Worm (Caenorhabditis elegans) whole organism, dauer: ENCODE measurements around the gene srbc-43.

Experiments used
- unc-62 ChIP-seq: sonication (generic microtip); optimal IDR thresholded peaks from 2 replicates; lab custom pipeline; 2017; ENCODE audit warnings: missing biosample characterization, missing genetic modification reagents, missing genetic modification characterization

The srbc-43 gene

ce11 chrV:12790188-12790587 lies at the start of gene srbc-43:
TSS of gene srbc-43 (minus strand) at chrV:12790518.
- TF ChIP-seq unc-62 (GFP tag; lab: Kevin White, UChicago): no peak

DNA sequence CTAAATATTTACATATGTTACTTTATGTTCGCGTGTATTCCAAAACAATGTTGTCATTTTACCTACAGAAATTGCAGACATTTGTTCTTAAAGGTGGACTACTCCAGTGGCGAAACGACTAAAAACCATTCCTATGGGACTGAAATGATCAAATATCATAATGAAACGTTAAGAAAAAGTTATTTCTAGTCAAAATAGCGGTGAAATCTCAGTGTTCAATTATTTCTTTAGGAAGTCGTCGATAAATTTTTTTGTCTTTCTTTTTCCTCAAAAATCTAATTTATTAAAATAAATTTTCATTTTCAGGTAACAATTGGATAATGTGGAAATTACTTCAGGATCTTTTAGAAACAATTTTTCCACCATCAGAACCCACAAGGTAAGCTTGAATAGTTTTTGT lies 45.1 kb upstream of the srbc-43 start, which contains the start of gene C44H9.4:
Gene C44H9.4 (plus strand): TSS at position 301 of the 400 bp plus-strand sequence.
- no peak for TF ChIP-seq unc-62 (GFP tag; lab: Kevin White, UChicago)

- no peak for TF ChIP-seq unc-62 (GFP tag; lab: Kevin White, UChicago)
Observed at ce11 chrV:12827219-12827618, 36.9 kb upstream of the srbc-43 start, which contains the start of gene ugt-15. TSS of gene ugt-15 (plus strand) at chrV:12827519.

ce11 chrV:12824777-12825176 lies 34.5 kb upstream of the srbc-43 start, which contains the start of gene ugt-16:
TSS of gene ugt-16 (plus strand) at chrV:12825024.
- TF ChIP-seq unc-62 (GFP tag; lab: Kevin White, UChicago): no peak

- no peak for TF ChIP-seq unc-62 (GFP tag; lab: Kevin White, UChicago)
Observed at ce11 chrV:12822065-12822464, 31.7 kb upstream of the srbc-43 start.

DNA sequence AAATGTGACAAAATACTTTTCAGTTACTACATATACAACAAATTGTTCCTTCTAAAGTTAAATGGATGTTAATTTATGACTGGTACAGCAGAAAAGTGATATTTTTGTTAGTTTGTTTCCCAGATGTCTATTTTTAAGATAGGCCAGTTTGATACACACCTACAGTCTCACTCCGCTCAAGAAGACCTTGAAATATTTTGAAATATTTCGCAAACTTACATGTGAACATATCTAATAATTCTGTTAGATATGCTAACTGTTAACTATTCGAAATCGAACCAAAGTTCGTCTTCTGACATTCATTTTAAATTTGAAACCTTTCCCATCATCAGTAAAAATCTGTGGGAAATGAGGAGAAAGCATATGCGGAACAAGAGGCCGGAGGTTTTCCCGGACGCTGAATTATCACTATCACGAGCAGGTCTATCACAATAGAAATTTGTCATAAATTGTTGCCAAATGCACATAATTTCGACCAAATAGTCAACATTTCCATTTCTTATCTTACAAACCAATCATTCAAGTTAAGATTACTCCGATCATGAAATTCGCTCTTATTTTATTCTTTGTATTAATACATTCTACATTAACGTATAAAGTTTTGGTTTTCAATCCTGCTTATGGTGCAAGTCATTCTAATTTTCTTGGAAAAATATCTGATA lies 29.6 kb upstream of the srbc-43 start, which contains the start of the genes ZC443.4 and ugt-18:
Gene ZC443.4 (minus strand): TSS at position 95 of the 662 bp plus-strand sequence.
Gene ugt-18 (plus strand): TSS at position 469 of the 662 bp plus-strand sequence.
- no peak for TF ChIP-seq unc-62 (GFP tag; lab: Kevin White, UChicago)

- TF ChIP-seq unc-62 (GFP tag; lab: Kevin White, UChicago): no peak
Observed at ce11 chrV:12819155-12819554, 28.8 kb upstream of the srbc-43 start.

DNA sequence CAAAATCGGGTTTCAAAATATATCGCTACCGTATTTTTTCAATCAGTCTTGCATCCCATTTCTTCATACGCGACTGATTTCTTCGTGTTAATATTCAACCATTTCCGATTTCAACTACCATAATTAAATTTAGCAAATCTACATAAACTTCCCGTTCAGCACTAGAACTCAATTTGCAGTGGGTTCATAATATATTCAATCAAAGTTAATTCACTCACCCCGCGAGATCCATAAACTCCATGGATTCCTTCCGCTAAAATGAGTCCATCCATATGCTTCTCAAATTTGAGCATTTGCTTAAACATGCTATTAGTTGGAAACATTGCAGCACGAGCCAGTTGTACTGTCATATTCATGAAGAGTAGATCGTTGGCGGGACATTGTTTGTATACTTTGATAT lies 28.2 kb upstream of the srbc-43 start:
- TF ChIP-seq unc-62 (GFP tag; lab: Kevin White, UChicago): no peak

ce11 chrV:12816672-12817071 lies 26.4 kb upstream of the srbc-43 start:
- no peak for TF ChIP-seq unc-62 (GFP tag; lab: Kevin White, UChicago)

ce11 chrV:12815386-12815785 lies 25.1 kb upstream of the srbc-43 start:
- TF ChIP-seq unc-62 (GFP tag; lab: Kevin White, UChicago): no peak

DNA sequence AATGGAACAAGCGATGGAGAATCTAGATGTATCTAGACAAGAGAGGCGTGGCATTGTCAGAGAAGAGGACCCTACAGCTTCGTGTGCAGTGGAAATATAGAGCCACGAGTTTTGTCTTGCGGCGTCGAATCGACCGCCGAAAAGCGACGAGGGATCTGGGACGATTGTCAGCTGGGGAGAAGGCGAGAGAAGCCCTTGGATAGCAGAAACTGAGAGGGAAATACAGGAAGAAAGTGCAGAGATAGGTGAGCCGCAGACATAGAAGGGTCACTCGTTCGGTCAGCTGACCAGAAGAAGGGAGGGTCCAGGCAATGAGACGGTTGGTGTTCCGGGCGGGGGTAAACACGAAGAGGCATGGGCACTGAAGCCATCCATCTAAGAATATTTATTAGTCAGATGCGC lies 24.2 kb upstream of the srbc-43 start:
- no peak for TF ChIP-seq unc-62 (GFP tag; lab: Kevin White, UChicago)

DNA sequence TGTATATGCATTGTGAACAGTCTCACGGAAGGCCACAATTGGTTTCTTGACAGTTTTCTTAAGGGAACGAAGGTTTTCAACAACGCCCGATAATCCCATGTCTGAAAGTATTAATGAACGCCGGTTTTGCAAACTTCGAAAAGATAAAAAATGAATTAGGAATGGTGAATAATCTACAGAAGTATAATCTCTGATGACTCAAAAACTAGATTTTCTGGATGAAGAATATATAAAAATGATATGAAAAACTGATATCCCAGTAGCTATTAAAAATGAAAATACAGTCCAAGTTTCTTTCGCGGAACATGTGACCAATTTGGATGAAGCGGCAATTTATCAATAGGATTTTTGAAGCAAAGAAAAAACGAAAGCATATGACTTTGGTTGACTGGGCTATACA lies 23.7 kb upstream of the srbc-43 start, which contains the start of gene ZC443.3:
Gene ZC443.3 (minus strand): TSS at position 101 of the 400 bp plus-strand sequence.
- no peak for TF ChIP-seq unc-62 (GFP tag; lab: Kevin White, UChicago)

ce11 chrV:12811810-12812209 lies 21.5 kb upstream of the srbc-43 start:
- TF ChIP-seq unc-62 (GFP tag; lab: Kevin White, UChicago): no peak

DNA sequence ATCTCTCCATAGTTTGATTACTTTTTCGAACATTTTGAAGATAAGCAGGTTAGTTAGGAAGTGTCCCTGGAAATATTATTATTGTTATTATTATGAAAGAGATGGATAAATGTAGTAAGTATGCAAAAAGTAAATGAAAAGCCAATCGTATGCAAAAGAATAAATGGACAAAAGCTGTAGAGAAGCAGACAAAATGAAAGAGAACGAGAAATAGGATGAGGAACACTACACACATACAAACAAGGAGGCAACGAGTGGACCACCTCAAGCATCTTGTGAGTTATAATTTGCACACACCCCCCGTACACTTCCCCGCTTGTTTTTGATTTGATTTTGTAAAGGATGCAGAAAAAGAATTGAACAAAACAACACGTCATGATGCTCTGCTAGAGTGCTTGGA lies 20.8 kb upstream of the srbc-43 start, which contains the start of gene ZC443.2:
Gene ZC443.2 (minus strand): TSS at position 67 of the 400 bp plus-strand sequence.
- no peak for TF ChIP-seq unc-62 (GFP tag; lab: Kevin White, UChicago)

DNA sequence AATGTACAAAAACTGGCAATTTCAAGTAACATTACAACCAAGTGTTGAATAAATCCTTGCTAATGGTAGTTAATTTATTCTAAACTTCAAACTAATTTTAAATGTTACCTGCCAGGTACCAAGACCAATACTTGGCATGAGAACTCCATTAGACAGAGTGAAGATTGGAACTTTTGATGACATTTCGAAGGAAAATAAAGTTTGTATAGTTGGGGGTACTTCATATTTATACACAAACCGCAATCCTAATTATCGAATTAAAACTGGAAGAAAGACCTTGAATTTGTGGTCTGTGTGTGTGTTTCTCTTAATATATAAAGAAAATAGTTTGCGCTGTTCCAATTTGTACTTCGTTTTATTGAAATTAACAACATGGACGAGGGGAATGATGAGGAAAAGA lies 19.6 kb upstream of the srbc-43 start, which contains the start of gene ZC443.1:
Gene ZC443.1 (minus strand): TSS at position 205 of the 400 bp plus-strand sequence.
- no peak for TF ChIP-seq unc-62 (GFP tag; lab: Kevin White, UChicago)

- no peak for TF ChIP-seq unc-62 (GFP tag; lab: Kevin White, UChicago)
Observed at ce11 chrV:12806190-12806589, 15.9 kb upstream of the srbc-43 start, which contains the start of gene ZC443.7. TSS of gene ZC443.7 (plus strand) at chrV:12806490.

- TF ChIP-seq unc-62 (GFP tag; lab: Kevin White, UChicago): no peak
Observed at ce11 chrV:12803274-12803673, 13.0 kb upstream of the srbc-43 start, which contains the start of gene srbc-45. TSS of gene srbc-45 (plus strand) at chrV:12803574.
